1 worm cellular context compared by ENCODE assay signal in genomic region chrV:2214428-2215038, ce11.
TF ChIP-seq lines count a peak whose summit lies in the region.

Gene nhr-184, minus strand, starts transcription at chrV:2214478.

TF ChIP-seq in whole organism, L1 larva, 84 proteins besides CTCF, POLR2A, EP300 and RAD21 (continued from another document):
- TF ChIP-seq mdl-1 (tag; optimal IDR thresholded peaks at IDR 0.05; lab: Kevin White, UChicago) (no peak), hlh-4 (tag; optimal IDR thresholded peaks at IDR 0.05; lab: Kevin White, UChicago) (no peak), tbx-2 (tag; optimal IDR thresholded peaks at IDR 0.05; lab: Kevin White, UChicago) (no peak), blmp-1 (tag; optimal IDR thresholded peaks at IDR 0.05; lab: Kevin White, UChicago) (peak; percentile 2), nhr-84 (tag; optimal IDR thresholded peaks at IDR 0.05; lab: Kevin White, UChicago) (no peak), lsy-2 (tag; optimal IDR thresholded peaks at IDR 0.05; lab: Kevin White, UChicago) (peak in 1 of 2 experiments; percentile 14), lin-35 (GFP tag; optimal IDR thresholded peaks at IDR 0.05; lab: Kevin White, UChicago) (peak in 1 of 2 experiments; percentile 16), nhr-71 (tag; optimal IDR thresholded peaks at IDR 0.05; lab: Kevin White, UChicago) (peak; percentile 11)
